Worm (Caenorhabditis elegans): ENCODE results near the gene igcm-1.

Gene igcm-1

DNA sequence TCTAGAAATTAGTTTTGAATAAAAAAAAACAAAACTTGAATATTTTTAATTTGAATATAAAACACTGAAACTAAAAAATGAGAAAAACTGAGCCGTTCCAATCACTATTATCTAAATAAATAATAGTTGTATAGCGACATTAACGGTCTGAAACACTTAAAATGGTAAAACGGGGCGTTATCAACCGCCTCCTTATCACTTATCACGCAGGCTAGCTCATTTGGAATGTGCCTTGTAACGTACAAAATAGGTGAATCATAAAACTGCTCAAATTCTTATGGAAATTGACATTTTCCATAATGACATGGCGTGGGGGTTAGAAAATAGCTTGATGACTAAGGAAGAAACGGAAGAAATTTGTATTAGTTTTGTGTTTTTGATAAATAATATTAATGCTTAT is 35.4 kb downstream of the igcm-1 start, which contains the start of gene ifd-2:
TSS of gene ifd-2 (minus strand) at position 1 of the 400 bp plus-strand sequence.
- TF ChIP-seq lim-6 (tag; optimal IDR thresholded peaks at IDR 0.05) (no peak), madf-2 (tag; optimal IDR thresholded peaks at IDR 0.05) (no peak), ceh-22 (tag; optimal IDR thresholded peaks at IDR 0.05) (no peak), elt-2 (tag; optimal IDR thresholded peaks at IDR 0.05) (peak; percentile 78), pqm-1 (tag; optimal IDR thresholded peaks at IDR 0.05) (no peak), rnt-1 (tag; optimal IDR thresholded peaks at IDR 0.05) (no peak)

DNA sequence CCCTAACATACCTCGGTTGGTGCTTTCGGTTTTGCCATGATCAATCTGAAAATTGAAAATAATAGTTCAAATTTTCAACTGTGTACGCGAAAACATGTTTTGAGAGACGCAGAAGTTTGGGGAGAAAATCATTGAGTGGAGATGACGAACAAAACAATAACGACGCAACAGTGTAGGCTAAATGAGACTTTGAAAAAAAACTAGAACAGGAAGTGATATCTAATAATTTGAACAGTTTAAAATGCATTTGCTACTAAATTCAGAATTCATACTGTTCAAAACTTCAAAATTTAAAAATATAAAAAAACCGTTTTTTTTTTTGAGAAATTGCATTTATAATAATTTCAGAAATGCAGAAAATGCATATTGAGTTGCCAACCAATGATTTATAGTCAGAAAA is 38.3 kb downstream of the igcm-1 start, which contains the start of gene F25E2.3:
TSS of gene F25E2.3 (minus strand) at position 101 of the 400 bp plus-strand sequence.
- TF ChIP-seq lim-6 (tag; optimal IDR thresholded peaks at IDR 0.05) (no peak), nfya-1 (tag; optimal IDR thresholded peaks at IDR 0.05) (no peak), ama-1 (optimal IDR thresholded peaks at IDR 0.05) (no peak), F13H6.1 (tag; optimal IDR thresholded peaks at IDR 0.05) (no peak)

ce11 chrX:812264-812663 is 39.1 kb downstream of the igcm-1 start:
- TF ChIP-seq ama-1 (optimal IDR thresholded peaks at IDR 0.05) (no peak), unc-55 (GFP tag; optimal IDR thresholded peaks at IDR 0.05) (peak; percentile 7), lin-11 (tag; optimal IDR thresholded peaks at IDR 0.05) (no peak), Y22D7AL.16 (tag; optimal IDR thresholded peaks at IDR 0.05) (no peak), ttx-3 (tag; optimal IDR thresholded peaks at IDR 0.05) (no peak)

DNA sequence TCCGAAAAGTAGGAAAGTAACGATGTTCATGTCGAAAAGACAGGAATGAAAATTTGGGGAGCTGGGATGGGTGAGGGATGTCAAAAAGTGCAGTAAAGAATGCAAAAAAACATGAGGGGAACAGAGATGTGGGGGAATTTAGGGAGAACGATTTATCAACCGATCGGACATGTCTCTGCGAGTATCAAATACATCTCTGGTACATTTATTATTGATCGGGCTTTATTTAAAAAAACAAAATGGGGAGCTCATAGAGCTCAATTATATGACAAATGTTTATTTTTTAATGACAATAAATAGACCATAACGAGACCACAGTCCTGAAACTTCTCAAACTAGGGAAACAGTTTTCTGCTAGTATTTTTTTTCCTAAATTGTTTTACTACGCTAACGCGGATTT is 40.6 kb downstream of the igcm-1 start, which contains the start of gene F25E2.2:
TSS of gene F25E2.2 (minus strand) at position 101 of the 400 bp plus-strand sequence.
- TF ChIP-seq ceh-14 (tag; optimal IDR thresholded peaks at IDR 0.05) (no peak), mec-3 (tag; optimal IDR thresholded peaks at IDR 0.05; ENCODE audit: borderline replicate concordance) (no peak), C38D4.7 (GFP tag; optimal IDR thresholded peaks at IDR 0.05) (no peak), unc-55 (GFP tag; optimal IDR thresholded peaks at IDR 0.05) (no peak), unc-3 (GFP tag; conservative IDR thresholded peaks at IDR 0.05) (no peak), unc-3 (tag; optimal IDR thresholded peaks at IDR 0.05) (no peak), unc-86 (tag; optimal IDR thresholded peaks at IDR 0.05) (no peak), hlh-6 (tag; optimal IDR thresholded peaks at IDR 0.05) (no peak), ttx-3 (tag; optimal IDR thresholded peaks at IDR 0.05) (no peak), hlh-13 (GFP tag; optimal IDR thresholded peaks at IDR 0.05) (no peak), ama-1 (optimal IDR thresholded peaks at IDR 0.05) (no peak), lim-6 (tag; optimal IDR thresholded peaks at IDR 0.05) (no peak), ceh-45 (GFP tag; IDR thresholded peaks at IDR 0.05) (no peak), madf-2 (tag; optimal IDR thresholded peaks at IDR 0.05) (no peak), hlh-30 (tag; optimal IDR thresholded peaks at IDR 0.05; ENCODE audit: insufficient read depth) (no peak), syd-9 (tag; optimal IDR thresholded peaks at IDR 0.05) (no peak), gmeb-2 (tag; optimal IDR thresholded peaks at IDR 0.05) (no peak)

DNA sequence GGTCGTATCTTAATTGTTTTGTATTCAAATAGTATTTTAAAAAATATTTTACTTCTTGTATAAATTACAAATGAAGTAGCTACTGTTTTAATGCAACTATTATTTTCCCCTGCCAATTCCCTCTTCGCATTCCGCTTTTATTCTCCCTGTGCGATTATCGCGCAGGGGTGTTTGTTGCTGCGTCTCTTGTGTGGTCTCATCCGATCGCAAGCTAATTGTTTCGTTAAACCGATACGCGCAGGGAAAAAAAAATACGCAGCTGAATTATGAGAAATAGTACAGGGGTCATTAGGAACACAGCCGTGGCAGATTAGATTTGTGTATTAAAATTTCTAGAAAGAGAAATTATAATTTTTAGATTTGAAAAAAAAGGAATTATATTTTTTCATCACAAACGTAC is 44.8 kb downstream of the igcm-1 start:
- TF ChIP-seq unc-86 (tag; optimal IDR thresholded peaks at IDR 0.05) (peak; percentile 92), hlh-15 (tag; optimal IDR thresholded peaks at IDR 0.05) (peak; percentile 47), K02D7.2 (tag; optimal IDR thresholded peaks at IDR 0.05) (peak; percentile 17), tbx-7 (tag; optimal IDR thresholded peaks at IDR 0.05) (peak; percentile 54), ceh-31 (tag; optimal IDR thresholded peaks at IDR 0.05) (peak; percentile 96), odd-2 (tag; optimal IDR thresholded peaks at IDR 0.05) (no peak), pag-3 (tag; optimal IDR thresholded peaks at IDR 0.05; ENCODE audit: borderline replicate concordance) (no peak), dve-1 (tag; optimal IDR thresholded peaks at IDR 0.05) (peak; percentile 96), nhr-11 (tag; optimal IDR thresholded peaks at IDR 0.05) (no peak), lim-6 (tag; optimal IDR thresholded peaks at IDR 0.05) (no peak), Y22D7AL.16 (tag; optimal IDR thresholded peaks at IDR 0.05) (no peak), ahr-1 (tag; optimal IDR thresholded peaks at IDR 0.05) (peak; percentile 68), fkh-10 (GFP tag; optimal IDR thresholded peaks at IDR 0.05) (peak; percentile 26), npax-4 (tag; optimal IDR thresholded peaks at IDR 0.05) (no peak), syd-9 (tag; optimal IDR thresholded peaks at IDR 0.05) (peak; percentile 80), ceh-18 (tag; optimal IDR thresholded peaks at IDR 0.05) (peak; percentile 97), che-1 (tag; optimal IDR thresholded peaks at IDR 0.05) (no peak), K09A11.1 (tag; optimal IDR thresholded peaks at IDR 0.05; ENCODE audit: insufficient read depth) (peak; percentile 84), ceh-19 (GFP tag; optimal IDR thresholded peaks at IDR 0.05) (peak; percentile 78), sox-4 (tag; optimal IDR thresholded peaks at IDR 0.05) (peak; percentile 49), unc-42 (tag; optimal IDR thresholded peaks at IDR 0.05) (peak; percentile 96), T23F11.4 (GFP tag; optimal IDR thresholded peaks at IDR 0.05) (peak; percentile 19), hlh-13 (GFP tag; optimal IDR thresholded peaks at IDR 0.05) (peak; percentile 37), C38D4.7 (GFP tag; optimal IDR thresholded peaks at IDR 0.05) (no peak), ceh-2 (tag; optimal IDR thresholded peaks at IDR 0.05) (peak; percentile 91), nfya-1 (tag; optimal IDR thresholded peaks at IDR 0.05) (peak; percentile 95)

All from whole organism, late embryonic.